Fruit fly (Drosophila melanogaster) whole organism, wandering third instar larva: ENCODE measurements around the gene CNPYb.

ENCODE experiments used
- Abd-B ChIP-seq: fragments of >200 bp; optimal IDR thresholded peaks from 2 replicates; lab custom pipeline; 2017; ENCODE audit warnings: missing biosample characterization, missing genetic modification characterization
- CG9705 ChIP-seq: fragments of 200-800 bp; sonication (Bioruptor generic); optimal IDR thresholded peaks from 2 replicates; lab custom pipeline; 2018; ENCODE audit warnings: missing biosample characterization, mild to moderate bottlenecking, missing genetic modification characterization
- CrebA ChIP-seq: fragments of 200-800 bp; sonication (Bioruptor generic); optimal IDR thresholded peaks from 2 replicates; lab custom pipeline; 2016; ENCODE audit warnings: missing biosample characterization, mild to moderate bottlenecking, missing genetic modification characterization, borderline replicate concordance
- Dfd ChIP-seq: fragments of >200 bp; optimal IDR thresholded peaks from 2 replicates; lab custom pipeline; 2017; ENCODE audit warnings: missing biosample characterization, missing genetic modification characterization
- Dif ChIP-seq: fragments of 200-275, 200-300 bp; sonication (Bioruptor generic); optimal IDR thresholded peaks from 2 replicates; lab custom pipeline; 2018; ENCODE audit warnings: missing biosample characterization, missing genetic modification characterization; ENCODE audit not compliant: partially characterized antibody
- GATAd ChIP-seq: sonication (Bioruptor generic); optimal IDR thresholded peaks from 2 replicates; lab custom pipeline; 2016; ENCODE audit warnings: missing biosample characterization, missing genetic modification characterization
- HLH106 ChIP-seq: fragments of 200-800 bp; optimal IDR thresholded peaks from 3 replicates; lab custom pipeline; 2019; ENCODE audit warnings: missing biosample characterization, mild to moderate bottlenecking, missing genetic modification characterization, moderate library complexity
- Hnf4 ChIP-seq: fragments of 200-800 bp; sonication (Bioruptor generic); optimal IDR thresholded peaks from 2 replicates; lab custom pipeline; 2016; ENCODE audit warnings: missing biosample characterization, mild to moderate bottlenecking, missing genetic modification characterization
- Hr78 ChIP-seq: fragments of >200 bp; optimal IDR thresholded peaks from 2 replicates; lab custom pipeline; 2017; ENCODE audit warnings: missing biosample characterization, missing genetic modification characterization
- Jra ChIP-seq: sonication (Bioruptor generic); optimal IDR thresholded peaks from 2 replicates; lab custom pipeline; 2016; ENCODE audit warnings: missing biosample characterization, missing genetic modification characterization
- Mio ChIP-seq: sonication (Bioruptor generic); optimal IDR thresholded peaks from 2 replicates; lab custom pipeline; 2016; ENCODE audit warnings: missing biosample characterization, missing genetic modification characterization
- Myc ChIP-seq: fragments of >200 bp; optimal IDR thresholded peaks from 2 replicates; lab custom pipeline; 2017
- N ChIP-seq: fragments of >200 bp; optimal IDR thresholded peaks from 2 replicates; lab custom pipeline; 2018; ENCODE audit warnings: missing biosample characterization, missing external identifiers, missing genetic modification characterization
- OdsH ChIP-seq: fragments of 200-800 bp; sonication (Bioruptor generic); optimal IDR thresholded peaks from 2 replicates; lab custom pipeline; 2016; ENCODE audit warnings: missing biosample characterization, mild to moderate bottlenecking, missing genetic modification characterization
- Rel ChIP-seq, 2 experiments: fragments of 200-800 bp; sonication (Bioruptor generic) in 1 of 2; optimal IDR thresholded peaks; 2 replicates in 1 of 2; 3 replicates in 1 of 2; lab custom pipeline; 2016 to 2019; ENCODE audit warnings: mild to moderate bottlenecking in 2 of 2, missing biosample characterization in 2 of 2, missing genetic modification characterization in 2 of 2, moderate library complexity in 1 of 2
- Sp1 ChIP-seq: fragments of 200-800 bp; sonication (Bioruptor generic); optimal IDR thresholded peaks from 3 replicates; lab custom pipeline; 2019; ENCODE audit warnings: missing biosample characterization, mild to moderate bottlenecking, missing genetic modification characterization, moderate library complexity
- Vsx2 ChIP-seq: fragments of 200-300, 225-300 bp; sonication (Bioruptor generic); optimal IDR thresholded peaks from 2 replicates; lab custom pipeline; 2018; ENCODE audit warnings: missing biosample characterization, missing genetic modification characterization; ENCODE audit not compliant: partially characterized antibody
- br ChIP-seq: fragments of 200-800 bp; sonication (Bioruptor generic); optimal IDR thresholded peaks from 2 replicates; lab custom pipeline; 2016; ENCODE audit warnings: missing biosample characterization, missing genetic modification characterization
- brk ChIP-seq: fragments of 200-800 bp; sonication (Bioruptor generic); optimal IDR thresholded peaks from 2 replicates; lab custom pipeline; 2016; ENCODE audit warnings: missing biosample characterization, mild to moderate bottlenecking, missing genetic modification characterization
- dl ChIP-seq, 2 experiments: fragments of 175-275, 200-275 bp in 1 of 2; fragments of 200-275 bp in 1 of 2; sonication (Bioruptor generic); optimal IDR thresholded peaks; lab custom pipeline; 2018; ENCODE audit warnings: mild to moderate bottlenecking in 2 of 2, missing biosample characterization in 2 of 2, missing genetic modification characterization in 2 of 2, moderate library complexity in 2 of 2; ENCODE audit not compliant: partially characterized antibody in 2 of 2, insufficient read depth in 1 of 2
- dsf ChIP-seq: sonication (Bioruptor generic); optimal IDR thresholded peaks from 2 replicates; lab custom pipeline; 2016; ENCODE audit warnings: missing biosample characterization, missing genetic modification characterization, borderline replicate concordance
- ey ChIP-seq: fragments of 200-800 bp; sonication (Bioruptor generic); optimal IDR thresholded peaks from 2 replicates; lab custom pipeline; 2016; ENCODE audit warnings: missing biosample characterization, missing genetic modification characterization
- foxo ChIP-seq, 2 experiments: fragments of 200-800 bp; sonication (Bioruptor generic); optimal IDR thresholded peaks; 2 replicates in 1 of 2; 3 replicates in 1 of 2; lab custom pipeline; 2016 to 2017; ENCODE audit warnings: missing biosample characterization in 2 of 2, missing genetic modification characterization in 2 of 2
- h ChIP-seq: fragments of 200-800 bp; sonication (Bioruptor generic); optimal IDR thresholded peaks from 3 replicates; lab custom pipeline; 2016; ENCODE audit warnings: missing biosample characterization, mild to moderate bottlenecking, missing genetic modification characterization
- jim ChIP-seq: fragments of 175-275, 200-325 bp; sonication (Bioruptor generic); optimal IDR thresholded peaks from 2 replicates; lab custom pipeline; 2016; ENCODE audit warnings: missing biosample characterization, mild to moderate bottlenecking, missing genetic modification characterization
- lola ChIP-seq: fragments of >200 bp; optimal IDR thresholded peaks from 2 replicates; lab custom pipeline; 2017; ENCODE audit warnings: missing biosample characterization, missing genetic modification characterization
- pan ChIP-seq: fragments of >200 bp; optimal IDR thresholded peaks from 2 replicates; lab custom pipeline; 2017
- psq ChIP-seq: fragments of 200-800 bp; sonication (Bioruptor generic); optimal IDR thresholded peaks from 3 replicates; lab custom pipeline; 2017; ENCODE audit warnings: missing biosample characterization, mild to moderate bottlenecking, missing genetic modification characterization, moderate library complexity
- sv ChIP-seq: fragments of 200-800 bp; sonication (Bioruptor generic); optimal IDR thresholded peaks from 3 replicates; lab custom pipeline; 2016; ENCODE audit warnings: missing biosample characterization, missing genetic modification characterization
- tai ChIP-seq: sonication (Bioruptor generic); optimal IDR thresholded peaks from 2 replicates; lab custom pipeline; 2016; ENCODE audit warnings: missing biosample characterization, missing genetic modification characterization
- woc ChIP-seq: sonication (Bioruptor generic); optimal IDR thresholded peaks from 2 replicates; lab custom pipeline; 2016; ENCODE audit warnings: missing biosample characterization, mild to moderate bottlenecking, missing genetic modification characterization

Gene CNPYb

dm6 chr3L:19085688-19086363 lies 10.2 kb downstream of the CNPYb start:
- TF ChIP-seq GATAd (GFP tag; lab: Kevin White, UChicago), result no peak
- no peak for TF ChIP-seq lola (GFP tag; lab: Kevin White, UChicago)
- TF ChIP-seq sv (GFP tag; lab: Kevin White, UChicago), result no peak
- TF ChIP-seq br, result peak; percentile 13
- TF ChIP-seq h (GFP tag; lab: Kevin White, UChicago), result peak; percentile 26
- TF ChIP-seq psq, result peak; percentile 67
- no peak for TF ChIP-seq dsf (GFP tag; lab: Kevin White, UChicago)
- TF ChIP-seq Rel (GFP tag; optimal IDR thresholded peaks at IDR 0.05; lab: Kevin White, UChicago), result no peak
- no peak for TF ChIP-seq Rel (tag; optimal IDR thresholded peaks at IDR 0.05; lab: Kevin White, UChicago)
- peak; percentile 53 for TF ChIP-seq tai (GFP tag; lab: Kevin White, UChicago)
- no peak for TF ChIP-seq Hnf4 (GFP tag; lab: Kevin White, UChicago)
- TF ChIP-seq N (GFP tag; lab: Kevin White, UChicago), result no peak
- peak; percentile 4 for TF ChIP-seq OdsH (GFP tag; lab: Kevin White, UChicago)

DNA sequence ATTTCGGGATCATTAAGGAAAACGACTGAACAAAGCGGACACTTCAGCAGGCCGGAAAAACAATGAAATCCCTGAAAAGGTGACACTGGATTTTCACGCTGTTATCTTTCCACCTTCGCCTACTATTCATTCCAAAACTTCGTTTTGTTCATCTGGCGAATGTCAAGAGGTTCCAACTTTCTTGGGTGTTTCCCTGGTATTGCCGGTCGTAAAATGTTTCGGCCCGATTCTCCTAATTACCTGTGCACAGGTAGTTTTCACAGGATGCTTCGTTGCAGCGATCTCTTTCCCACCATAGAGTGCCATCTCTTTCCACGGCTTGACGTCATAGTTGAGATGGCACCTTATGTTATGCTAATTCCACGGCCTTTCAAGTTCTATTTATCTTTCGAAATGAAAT lies 12.9 kb downstream of the CNPYb start:
- TF ChIP-seq foxo (GFP tag; optimal IDR thresholded peaks at IDR 0.05; lab: Kevin White, UChicago) (no peak), CG9705 (GFP tag; lab: Kevin White, UChicago) (no peak), Jra (no peak), Hr78 (GFP tag; lab: Kevin White, UChicago) (no peak), OdsH (GFP tag; lab: Kevin White, UChicago) (no peak), sv (GFP tag; lab: Kevin White, UChicago) (no peak), ey (GFP tag; lab: Kevin White, UChicago) (no peak), dl (GFP tag; optimal IDR thresholded peaks at IDR 0.05; lab: Kevin White, UChicago; ENCODE audit: insufficient read depth in 1 of 2, partially characterized antibody in 2 of 2) (no peak), woc (no peak), psq (no peak), jim (GFP tag; lab: Kevin White, UChicago) (no peak), h (GFP tag; lab: Kevin White, UChicago) (no peak), Abd-B (no peak), tai (GFP tag; lab: Kevin White, UChicago) (no peak), Dfd (GFP tag; lab: Kevin White, UChicago) (no peak)

DNA sequence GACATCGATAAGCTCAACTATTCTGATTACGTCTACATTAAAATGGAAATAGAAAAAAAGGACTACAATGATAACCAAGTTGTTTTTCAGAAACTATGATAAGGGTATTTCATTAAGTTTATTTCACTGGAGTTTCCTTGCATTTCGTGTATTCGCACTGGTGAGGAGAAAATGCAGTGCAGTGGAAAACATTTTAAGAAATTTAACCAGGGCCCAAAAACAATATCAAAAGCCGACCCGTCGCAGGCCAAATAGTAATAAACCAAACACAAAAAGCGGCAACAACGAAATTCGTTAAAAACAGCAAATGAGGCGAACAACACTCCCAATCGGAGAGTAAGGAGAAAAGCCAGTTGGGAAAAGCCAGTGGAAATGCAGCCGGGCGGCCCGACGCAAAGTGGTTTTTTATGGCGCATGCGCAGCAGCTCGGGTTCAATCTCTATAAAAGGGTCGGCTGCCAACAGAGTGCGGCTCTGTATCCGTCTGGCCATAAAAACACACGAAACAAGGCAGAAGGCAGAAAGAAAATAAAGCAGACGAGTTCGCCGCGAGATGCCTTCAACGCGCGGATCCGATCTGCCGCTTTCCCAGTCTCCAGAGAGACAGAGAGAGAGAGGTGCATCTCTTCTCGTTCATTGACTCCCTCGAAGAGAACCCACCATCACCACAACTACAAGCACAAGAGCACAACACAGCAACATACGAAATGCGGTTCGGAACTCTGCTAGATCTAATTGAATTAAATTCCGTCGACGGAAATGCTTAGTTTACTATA lies 14.9 kb downstream of the CNPYb start:
- TF ChIP-seq Jra, result no peak
- no peak for TF ChIP-seq Myc (lab: Kevin White, UChicago)
- no peak for TF ChIP-seq Mio
- peak; percentile 16 to 56 for TF ChIP-seq dl (GFP tag; optimal IDR thresholded peaks at IDR 0.05; lab: Kevin White, UChicago; ENCODE audit: insufficient read depth in 1 of 2, partially characterized antibody in 2 of 2)
- peak; percentile 72 for TF ChIP-seq psq
- no peak for TF ChIP-seq HLH106 (tag; lab: Kevin White, UChicago)
- TF ChIP-seq Sp1 (GFP tag; lab: Kevin White, UChicago), result no peak
- TF ChIP-seq Hnf4 (GFP tag; lab: Kevin White, UChicago), result no peak
- TF ChIP-seq pan (lab: Kevin White, UChicago), result no peak
- no peak for TF ChIP-seq CrebA (GFP tag; lab: Kevin White, UChicago)
- no peak for TF ChIP-seq br
- TF ChIP-seq Dif (GFP tag; lab: Kevin White, UChicago), result peak; percentile 70
- TF ChIP-seq brk, result no peak
- no peak for TF ChIP-seq foxo (GFP tag; optimal IDR thresholded peaks at IDR 0.05; lab: Kevin White, UChicago)
- TF ChIP-seq Vsx2 (GFP tag; lab: Kevin White, UChicago), result no peak
- no peak for TF ChIP-seq tai (GFP tag; lab: Kevin White, UChicago)
- no peak for TF ChIP-seq woc
